Worm (Caenorhabditis elegans) whole organism, L4 larva: ENCODE results near the gene qdpr-1.

Experiments used
- F10B5.3 ChIP-seq: sonication (generic microtip); optimal IDR thresholded peaks from 2 replicates; lab custom pipeline; 2016; ENCODE audit warnings: mild to moderate bottlenecking, missing genetic modification characterization, missing compliant biosample characterization
- F37D6.2 ChIP-seq: sonication (generic microtip); optimal IDR thresholded peaks from 2 replicates; lab custom pipeline; 2016; ENCODE audit warnings: mild to moderate bottlenecking, missing genetic modification characterization, missing compliant biosample characterization
- F44E2.7 ChIP-seq: fragments of 200-800 bp; sonication (Bioruptor generic); IDR thresholded peaks from 2 replicates; pipeline ENCODE4 v2.1.2; 2022; ENCODE audit warnings: missing genetic modification characterization, missing compliant biosample characterization
- F49E8.2 ChIP-seq: sonication (generic microtip); optimal IDR thresholded peaks from 2 replicates; lab custom pipeline; 2016; ENCODE audit warnings: missing compliant biosample characterization, mild to moderate bottlenecking, missing genetic modification characterization, borderline replicate concordance
- R02D3.7 ChIP-seq: fragments of 150-350 bp; sonication (generic microtip); optimal IDR thresholded peaks from 3 replicates; lab custom pipeline; 2014; ENCODE audit warnings: missing biosample characterization, missing genetic modification characterization
- T20F7.1 ChIP-seq: fragments of 200-800 bp; sonication (Bioruptor generic); optimal IDR thresholded peaks from 2 replicates; lab custom pipeline; 2018; ENCODE audit warnings: mild to moderate bottlenecking, missing genetic modification characterization, missing compliant biosample characterization
- Y48G9A.11 ChIP-seq: fragments of 200-800 bp; sonication (Bioruptor generic); IDR thresholded peaks from 2 replicates; pipeline ENCODE4 v1.3.6; 2022; ENCODE audit warnings: missing genetic modification reagents, missing genetic modification characterization, missing compliant biosample characterization
- Y5F2A.4 ChIP-seq: fragments of 200-800 bp; sonication (Bioruptor generic); optimal IDR thresholded peaks from 2 replicates; lab custom pipeline; 2018; ENCODE audit warnings: mild to moderate bottlenecking, missing genetic modification characterization, missing compliant biosample characterization
- ZK337.2 ChIP-seq: fragments of 200-800 bp; sonication (Bioruptor generic); IDR thresholded peaks from 2 replicates; pipeline ENCODE4 v1.3.6; 2022; ENCODE audit warnings: missing genetic modification reagents, missing genetic modification characterization, missing compliant biosample characterization
- aha-1 ChIP-seq: fragments of 150-350 bp; peaks from one replicate; lab custom pipeline; 2014; ENCODE audit warnings: missing biosample characterization, missing genetic modification characterization
- aly-2 ChIP-seq: sonication (generic microtip); optimal IDR thresholded peaks from 2 replicates; lab custom pipeline; 2018; ENCODE audit warnings: missing biosample characterization, missing genetic modification characterization
- attf-4 ChIP-seq: sonication (generic microtip); optimal IDR thresholded peaks from 3 replicates; lab custom pipeline; 2017; ENCODE audit warnings: missing biosample characterization, missing genetic modification characterization
- ctbp-1 ChIP-seq: fragments of 200-800 bp; sonication (Bioruptor generic); IDR thresholded peaks from 2 replicates; pipeline ENCODE4 v1.3.6; 2022; ENCODE audit warnings: missing genetic modification reagents, missing genetic modification characterization, missing compliant biosample characterization
- daf-12 ChIP-seq: fragments of 150-350 bp; optimal IDR thresholded peaks from 2 replicates; lab custom pipeline; 2014; ENCODE audit warnings: missing biosample characterization, missing genetic modification reagents, missing genetic modification characterization
- daf-19 ChIP-seq: fragments of 200-800 bp; sonication (Bioruptor generic); conservative IDR thresholded peaks from 2 replicates; pipeline ENCODE4 v1.3.6; 2022; ENCODE audit warnings: missing genetic modification characterization, missing compliant biosample characterization
- dmd-9 ChIP-seq: fragments of 200-800 bp; sonication (Bioruptor generic); IDR thresholded peaks from 2 replicates; pipeline ENCODE4 v1.3.6; 2022; ENCODE audit warnings: missing genetic modification reagents, missing genetic modification characterization, missing compliant biosample characterization
- dve-1 ChIP-seq: sonication (generic microtip); optimal IDR thresholded peaks from 2 replicates; lab custom pipeline; 2017; ENCODE audit warnings: antibody characterized with exemption, mild to moderate bottlenecking, missing genetic modification characterization, missing compliant biosample characterization; ENCODE audit not compliant: insufficient read depth
- hlh-11 ChIP-seq: fragments of 200-800 bp; sonication (Bioruptor generic); optimal IDR thresholded peaks from 2 replicates; lab custom pipeline; 2018; ENCODE audit warnings: mild to moderate bottlenecking, missing genetic modification characterization, missing compliant biosample characterization
- hmg-1.1 ChIP-seq: fragments of 200-800 bp; sonication (Bioruptor generic); IDR thresholded peaks from 2 replicates; pipeline ENCODE4 v1.3.6; 2022; ENCODE audit warnings: missing genetic modification reagents, missing genetic modification characterization, missing compliant biosample characterization
- lim-7 ChIP-seq: fragments of 200-800 bp; sonication (Bioruptor generic); IDR thresholded peaks from 2 replicates; pipeline ENCODE4 v1.3.6; 2022; ENCODE audit warnings: missing genetic modification characterization, missing compliant biosample characterization
- lin-1 ChIP-seq: fragments of 200-800 bp; sonication (Bioruptor generic); IDR thresholded peaks from 2 replicates; pipeline ENCODE4 v1.3.6; 2022; ENCODE audit warnings: missing genetic modification reagents, missing genetic modification characterization, missing compliant biosample characterization
- lin-15B ChIP-seq: fragments of 150-350 bp; sonication (generic microtip); optimal IDR thresholded peaks from 3 replicates; lab custom pipeline; 2014; ENCODE audit warnings: missing biosample characterization, missing genetic modification characterization
- lin-29 ChIP-seq: fragments of 200-800 bp; sonication (Bioruptor generic); IDR thresholded peaks from 2 replicates; pipeline ENCODE4 v1.3.6; 2022; ENCODE audit warnings: missing genetic modification reagents, missing genetic modification characterization, missing compliant biosample characterization
- lsy-2 ChIP-seq, 2 experiments: fragments of 150-350 bp in 1 of 2; sonication (generic microtip) in 1 of 2; optimal IDR thresholded peaks; 2 replicates each; lab custom pipeline; 2014 to 2017; ENCODE audit warnings: missing biosample characterization in 2 of 2, missing genetic modification characterization in 2 of 2
- madf-9 ChIP-seq: fragments of 200-800 bp; sonication (Bioruptor generic); conservative IDR thresholded peaks from 2 replicates; pipeline ENCODE4 v1.3.6; 2022; ENCODE audit warnings: missing genetic modification reagents, missing genetic modification characterization, missing compliant biosample characterization
- mep-1 ChIP-seq: fragments of 150-350 bp; sonication (generic microtip); optimal IDR thresholded peaks from 3 replicates; lab custom pipeline; 2014; ENCODE audit warnings: missing biosample characterization, missing genetic modification characterization
- nhr-10 ChIP-seq: fragments of 150-350 bp; optimal IDR thresholded peaks from 2 replicates; lab custom pipeline; 2014; ENCODE audit warnings: missing biosample characterization, missing genetic modification characterization
- nhr-42 ChIP-seq: fragments of 200-800 bp; sonication (Bioruptor generic); IDR thresholded peaks from 2 replicates; pipeline ENCODE4 v1.3.6; 2022; ENCODE audit warnings: missing genetic modification characterization, missing compliant biosample characterization
- nhr-6 ChIP-seq: fragments of 150-350 bp; optimal IDR thresholded peaks from 2 replicates; lab custom pipeline; 2014; ENCODE audit warnings: missing biosample characterization, missing genetic modification characterization
- php-3 ChIP-seq: fragments of 200-800 bp; sonication (Bioruptor generic); IDR thresholded peaks from 2 replicates; pipeline ENCODE4 v1.3.6; 2022; ENCODE audit warnings: missing genetic modification reagents, missing genetic modification characterization, missing compliant biosample characterization
- rbr-2 ChIP-seq: sonication (generic microtip); optimal IDR thresholded peaks from 2 replicates; lab custom pipeline; 2016; ENCODE audit warnings: missing genotype, missing genetic modification characterization, missing compliant biosample characterization
- saeg-2 ChIP-seq: fragments of 200-800 bp; sonication (Bioruptor generic); IDR thresholded peaks from 2 replicates; pipeline ENCODE4 v1.3.6; 2022; ENCODE audit warnings: missing genetic modification reagents, missing genetic modification characterization, missing compliant biosample characterization
- skn-1 ChIP-seq: fragments of 150-350 bp; optimal IDR thresholded peaks from 2 replicates; lab custom pipeline; 2014; ENCODE audit warnings: missing biosample characterization, missing genetic modification characterization
- spr-1 ChIP-seq: sonication (generic microtip); optimal IDR thresholded peaks from 2 replicates; lab custom pipeline; 2016; ENCODE audit warnings: mild to moderate bottlenecking, missing genetic modification characterization, missing compliant biosample characterization
- tra-1 ChIP-seq: fragments of 200-800 bp; sonication (Bioruptor generic); IDR thresholded peaks from 2 replicates; pipeline ENCODE4 v1.3.6; 2022; ENCODE audit warnings: missing genetic modification reagents, missing genetic modification characterization, missing compliant biosample characterization
- unc-130 ChIP-seq: sonication (generic microtip); optimal IDR thresholded peaks from 2 replicates; lab custom pipeline; 2016; ENCODE audit warnings: missing genetic modification reagents, missing genetic modification characterization, missing compliant biosample characterization
- unc-62 ChIP-seq, 3 experiments: fragments of 150-350 bp in 1 of 3; sonication (generic microtip); optimal IDR thresholded peaks in 2 of 3; peaks in 1 of 3; 1 replicate in 1 of 3; 2 replicates in 2 of 3; lab custom pipeline; 2014 to 2017; ENCODE audit warnings: missing biosample characterization in 3 of 3, missing genetic modification characterization in 3 of 3, missing genetic modification reagents in 3 of 3, missing genotype in 1 of 3
- vab-7 ChIP-seq: fragments of 200-800 bp; sonication (Bioruptor generic); IDR thresholded peaks from 2 replicates; pipeline ENCODE4 v1.3.6; 2022; ENCODE audit warnings: missing genetic modification reagents, missing genetic modification characterization, missing compliant biosample characterization
- zfp-2 ChIP-seq: sonication (generic microtip); optimal IDR thresholded peaks from 2 replicates; lab custom pipeline; 2016; ENCODE audit warnings: mild to moderate bottlenecking, missing genetic modification characterization, missing compliant biosample characterization
- zip-11 ChIP-seq: fragments of 200-800 bp; sonication (Bioruptor generic); IDR thresholded peaks from 2 replicates; pipeline ENCODE4 v1.3.6; 2022; ENCODE audit warnings: missing genetic modification characterization, missing compliant biosample characterization

The qdpr-1 gene

DNA sequence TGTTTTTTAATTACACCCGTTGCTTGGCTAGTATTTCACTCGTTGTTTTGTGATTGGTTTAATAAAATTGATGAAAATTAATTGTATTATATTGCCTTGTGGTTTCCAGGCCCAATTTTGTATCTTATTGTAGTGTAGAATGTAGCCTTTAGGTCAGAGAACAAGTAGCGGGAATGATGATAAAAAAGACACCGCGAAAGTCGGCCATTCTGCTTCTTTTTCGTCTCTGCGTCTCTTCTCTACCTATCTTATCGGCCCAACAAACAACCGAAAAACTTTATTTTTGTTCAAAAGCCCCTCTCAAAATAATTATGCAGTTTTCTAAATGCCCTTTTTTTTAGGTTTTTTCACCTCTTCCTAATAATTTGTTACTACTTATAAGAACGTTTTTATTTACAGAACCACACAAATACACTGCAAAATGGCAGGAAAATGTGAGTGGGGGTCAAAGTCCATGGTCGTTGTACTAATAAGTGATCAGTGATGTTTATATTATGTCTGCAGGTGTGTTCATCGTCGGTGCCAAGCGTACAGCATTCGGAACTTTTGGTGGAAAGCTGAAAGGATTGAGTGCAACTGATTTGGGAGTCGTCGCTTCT is 49.1 kb upstream of the qdpr-1 start, which contains the start of gene acaa-2 (continued):
- no peak for TF ChIP-seq F37D6.2
- no peak for TF ChIP-seq lin-15B (tag; lab: Kevin White, UChicago)
- TF ChIP-seq lin-29 (GFP tag; lab: Robert Waterston, UW) = no peak
- no peak for TF ChIP-seq aha-1
- TF ChIP-seq attf-4 (tag; lab: Kevin White, UChicago) = no peak
- peak; percentile 49 for TF ChIP-seq mep-1 (tag; lab: Kevin White, UChicago)
- no peak for TF ChIP-seq hmg-1.1 (GFP tag; lab: Robert Waterston, UW)
- peak; percentile 29 for TF ChIP-seq nhr-6 (tag; lab: Kevin White, UChicago)
- peak in 1 of 2 experiments; percentile 30 for TF ChIP-seq lsy-2 (tag; optimal IDR thresholded peaks at IDR 0.05; lab: Kevin White, UChicago)
- no peak for TF ChIP-seq lim-7
- no peak for TF ChIP-seq zfp-2 (tag; lab: Kevin White, UChicago)
- TF ChIP-seq tra-1 (GFP tag; lab: Robert Waterston, UW) = no peak
- no peak for TF ChIP-seq nhr-42
- TF ChIP-seq daf-12 = no peak
- TF ChIP-seq T20F7.1 (GFP tag; lab: Kevin White, UChicago) = no peak
- TF ChIP-seq zip-11 = no peak

ce11 chrIII:13346785-13347184 is 46.9 kb upstream of the qdpr-1 start, which contains the start of gene mtm-6:
Gene mtm-6 (plus strand): TSS chrIII:13347085.
- TF ChIP-seq php-3 (GFP tag; lab: Robert Waterston, UW) = 0 out of 2 replicates have a peak, but pooled peaks have one; percentile 11
- peak; percentile 17 for TF ChIP-seq dve-1 (tag; lab: Kevin White, UChicago)
- no peak for TF ChIP-seq daf-19 (GFP tag; lab: Robert Waterston, UW)
- 0 out of 2 replicates have a peak, but pooled peaks have one; percentile 24 for TF ChIP-seq tra-1 (GFP tag; lab: Robert Waterston, UW)
- TF ChIP-seq Y48G9A.11 (GFP tag; lab: Robert Waterston, UW) = no peak
- TF ChIP-seq hlh-11 = peak; percentile 25
- TF ChIP-seq mep-1 (tag; lab: Kevin White, UChicago) = peak; percentile 44
- TF ChIP-seq, all 104 proteins: peak for 5

ce11 chrIII:13347782-13348327 is 45.9 kb upstream of the qdpr-1 start:
- TF ChIP-seq ZK337.2 (no peak), unc-62 (GFP tag; optimal IDR thresholded peaks at IDR 0.05 in 1 of 2; lab: Kevin White, UChicago) (peak in 1 of 2 experiments; percentile 63), unc-62 (tag; optimal IDR thresholded peaks at IDR 0.05; lab: Kevin White, UChicago) (no peak), lin-29 (GFP tag; lab: Robert Waterston, UW) (no peak), rbr-2 (tag; lab: Kevin White, UChicago) (peak; percentile 32), daf-12 (no peak), madf-9 (GFP tag; lab: Robert Waterston, UW) (no peak), zip-11 (no peak), saeg-2 (no peak), lsy-2 (tag; optimal IDR thresholded peaks at IDR 0.05; lab: Kevin White, UChicago) (peak in 1 of 2 experiments; percentile 10), attf-4 (tag; lab: Kevin White, UChicago) (no peak), aly-2 (tag; lab: Kevin White, UChicago) (no peak), dmd-9 (no peak), Y5F2A.4 (GFP tag; lab: Kevin White, UChicago) (no peak), php-3 (GFP tag; lab: Robert Waterston, UW) (no peak), skn-1 (tag; lab: Kevin White, UChicago) (no peak), F44E2.7 (GFP tag; lab: Robert Waterston, UW) (no peak)

DNA sequence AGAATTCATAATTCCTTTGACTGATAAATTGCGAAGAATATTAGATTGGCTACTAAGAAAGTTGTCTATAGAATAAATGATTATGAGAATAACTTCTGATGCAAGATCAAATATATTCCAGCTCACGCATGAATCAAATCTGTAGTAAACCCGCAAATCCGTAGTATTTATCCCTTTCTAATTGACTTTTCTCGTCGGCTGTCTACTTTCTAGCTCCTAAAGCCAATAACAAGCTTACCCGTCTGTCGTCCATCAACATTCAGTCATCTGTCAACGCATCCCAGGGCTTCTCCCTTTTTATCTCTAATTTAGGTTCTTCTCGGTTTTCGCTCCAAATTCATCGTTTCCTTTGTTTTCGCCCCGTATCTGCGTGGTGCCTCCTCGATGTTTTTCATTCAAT is 44.8 kb upstream of the qdpr-1 start:
- TF ChIP-seq F10B5.3 (tag; lab: Kevin White, UChicago) (no peak), lin-1 (GFP tag; lab: Robert Waterston, UW) (no peak), hmg-1.1 (GFP tag; lab: Robert Waterston, UW) (no peak), daf-19 (GFP tag; lab: Robert Waterston, UW) (no peak), R02D3.7 (tag; lab: Kevin White, UChicago) (no peak), nhr-10 (tag; lab: Kevin White, UChicago) (no peak), F49E8.2 (no peak), ctbp-1 (no peak), attf-4 (tag; lab: Kevin White, UChicago) (no peak), unc-62 (GFP tag; optimal IDR thresholded peaks at IDR 0.05 in 1 of 2; lab: Kevin White, UChicago) (peak in 1 of 2 experiments; percentile 28), unc-62 (tag; optimal IDR thresholded peaks at IDR 0.05; lab: Kevin White, UChicago) (no peak), rbr-2 (tag; lab: Kevin White, UChicago) (peak; percentile 36), unc-130 (GFP tag; lab: Kevin White, UChicago) (no peak), skn-1 (tag; lab: Kevin White, UChicago) (no peak), aha-1 (no peak), spr-1 (tag; lab: Kevin White, UChicago) (no peak), vab-7 (GFP tag; lab: Robert Waterston, UW) (no peak)
